Comparison of ENCODE assay signal across 1 fruit fly cellular context in genomic region chr3R:29287320-29287957, dm6.
TF ChIP-seq lines count a peak whose summit lies in the region.

No protein-coding gene starts in this region.

TF ChIP-seq in whole organism, embryonic, 481 proteins besides CTCF, POLR2A, EP300 and RAD21 (continued from another document and continues in another):
- TF ChIP-seq CG11723 (GFP tag; optimal IDR thresholded peaks at IDR 0.05; lab: Kevin White, UChicago) (no peak), CG15601 (tag; optimal IDR thresholded peaks at IDR 0.05; lab: Kevin White, UChicago) (no peak), CG4282 (GFP tag; optimal IDR thresholded peaks at IDR 0.05; lab: Kevin White, UChicago) (no peak), pros (GFP tag; optimal IDR thresholded peaks at IDR 0.05; lab: Kevin White, UChicago) (peak; percentile 97), dm (GFP tag; optimal IDR thresholded peaks at IDR 0.05; lab: Kevin White, UChicago) (no peak), dmrt99B (tag; optimal IDR thresholded peaks at IDR 0.05; lab: Kevin White, UChicago) (no peak), CG34376 (GFP tag; optimal IDR thresholded peaks at IDR 0.05; lab: Kevin White, UChicago) (no peak), CG3726 (GFP tag; IDR thresholded peaks at IDR 0.05; lab: Robert Waterston, UW) (no peak), zfh2 (GFP tag; optimal IDR thresholded peaks at IDR 0.05; lab: Kevin White, UChicago) (no peak), CG31224 (GFP tag; IDR thresholded peaks at IDR 0.05; lab: Robert Waterston, UW) (no peak), Trl (optimal IDR thresholded peaks at IDR 0.05; lab: Kevin White, UChicago) (peak; percentile 26 to 86), Trl (GFP tag; optimal IDR thresholded peaks at IDR 0.05; lab: Kevin White, UChicago) (no peak), CG17829 (tag; optimal IDR thresholded peaks at IDR 0.05; lab: Kevin White, UChicago) (peak; percentile 34), Gsc (GFP tag; IDR thresholded peaks at IDR 0.05; lab: Robert Waterston, UW) (no peak), gro (GFP tag; optimal IDR thresholded peaks at IDR 0.05; lab: Kevin White, UChicago) (no peak), Sry-δ (GFP tag; optimal IDR thresholded peaks at IDR 0.05; lab: Kevin White, UChicago) (no peak), CG11093 (GFP tag; IDR thresholded peaks at IDR 0.05; lab: Robert Waterston, UW) (no peak), Blimp-1 (GFP tag; optimal IDR thresholded peaks at IDR 0.05; lab: Kevin White, UChicago) (peak; percentile 29), CG18476 (GFP tag; optimal IDR thresholded peaks at IDR 0.05; lab: Kevin White, UChicago) (no peak), Camta (GFP tag; optimal IDR thresholded peaks at IDR 0.05; lab: Kevin White, UChicago) (no peak), CG43689 (GFP tag; IDR thresholded peaks at IDR 0.05; lab: Robert Waterston, UW) (no peak), Doc2 (GFP tag; IDR thresholded peaks at IDR 0.05; lab: Robert Waterston, UW) (no peak), fu2 (GFP tag; optimal IDR thresholded peaks at IDR 0.05; lab: Kevin White, UChicago) (no peak), CG2678 (tag; optimal IDR thresholded peaks at IDR 0.05; lab: Kevin White, UChicago) (no peak), CG12391 (tag; optimal IDR thresholded peaks at IDR 0.05; lab: Kevin White, UChicago) (no peak), Nf-YA (GFP tag; IDR thresholded peaks at IDR 0.05; lab: Robert Waterston, UW) (no peak), CG32532 (GFP tag; IDR thresholded peaks at IDR 0.05; lab: Robert Waterston, UW) (no peak; the same call in 1 of the 2 replicates), CG14667 (GFP tag; IDR thresholded peaks at IDR 0.05; lab: Robert Waterston, UW) (no peak), mirr (GFP tag; optimal IDR thresholded peaks at IDR 0.05; lab: Kevin White, UChicago) (no peak), lmd (GFP tag; IDR thresholded peaks at IDR 0.05; lab: Robert Waterston, UW) (no peak), ken (GFP tag; IDR thresholded peaks at IDR 0.05; lab: Robert Waterston, UW) (no peak), lbe (GFP tag; optimal IDR thresholded peaks at IDR 0.05; lab: Kevin White, UChicago) (no peak), CG15011 (GFP tag; optimal IDR thresholded peaks at IDR 0.05; lab: Kevin White, UChicago) (no peak), Sox102F (GFP tag; optimal IDR thresholded peaks at IDR 0.05; lab: Kevin White, UChicago) (no peak), dati (GFP tag; IDR thresholded peaks at IDR 0.05; lab: Robert Waterston, UW) (no peak), CG15479 (GFP tag; optimal IDR thresholded peaks at IDR 0.05; lab: Kevin White, UChicago) (no peak), CG8290 (GFP tag; optimal IDR thresholded peaks at IDR 0.05; lab: Kevin White, UChicago) (no peak), CG8290 (tag; optimal IDR thresholded peaks at IDR 0.05; lab: Kevin White, UChicago) (no peak), bbx (GFP tag; IDR thresholded peaks at IDR 0.05; lab: Robert Waterston, UW; ENCODE audit: partially characterized antibody) (no peak; the same call in 1 of the 2 replicates), esg (GFP tag; conservative IDR thresholded peaks at IDR 0.05; lab: Robert Waterston, UW) (no peak), Xrp1 (GFP tag; IDR thresholded peaks at IDR 0.05; lab: Robert Waterston, UW) (no peak), gem (tag; optimal IDR thresholded peaks at IDR 0.05; lab: Kevin White, UChicago) (peak; percentile 33), nau (GFP tag; optimal IDR thresholded peaks at IDR 0.05; lab: Kevin White, UChicago) (no peak), oc (tag; optimal IDR thresholded peaks at IDR 0.05; lab: Kevin White, UChicago) (no peak), CG13287 (GFP tag; IDR thresholded peaks at IDR 0.05; lab: Robert Waterston, UW; ENCODE audit: partially characterized antibody) (no peak), MTF-1 (GFP tag; optimal IDR thresholded peaks at IDR 0.05; lab: Kevin White, UChicago; ENCODE audit: borderline replicate concordance) (no peak), nerfin-1 (tag; optimal IDR thresholded peaks at IDR 0.05; lab: Kevin White, UChicago) (peak; percentile 26), CG6254 (GFP tag; optimal IDR thresholded peaks at IDR 0.05; lab: Kevin White, UChicago) (no peak), CG42726 (GFP tag; IDR thresholded peaks at IDR 0.05; lab: Robert Waterston, UW; ENCODE audit: partially characterized antibody) (no peak), pnt (GFP tag; optimal IDR thresholded peaks at IDR 0.05; lab: Kevin White, UChicago) (no peak), CG7987 (GFP tag; optimal IDR thresholded peaks at IDR 0.05; lab: Kevin White, UChicago) (no peak), CG4328 (GFP tag; optimal IDR thresholded peaks at IDR 0.05; lab: Kevin White, UChicago) (no peak), BtbVII (GFP tag; optimal IDR thresholded peaks at IDR 0.05; lab: Kevin White, UChicago) (no peak), CG8478 (optimal IDR thresholded peaks at IDR 0.05; lab: Kevin White, UChicago) (no peak), CG14860 (GFP tag; IDR thresholded peaks at IDR 0.05; lab: Robert Waterston, UW; ENCODE audit: partially characterized antibody) (no peak), CG10654 (GFP tag; optimal IDR thresholded peaks at IDR 0.05; lab: Kevin White, UChicago) (no peak), CG17385 (GFP tag; optimal IDR thresholded peaks at IDR 0.05; lab: Kevin White, UChicago) (no peak), HLH3B (GFP tag; IDR thresholded peaks at IDR 0.05; lab: Robert Waterston, UW) (no peak), emc (GFP tag; optimal IDR thresholded peaks at IDR 0.05; lab: Kevin White, UChicago) (no peak), CG17328 (GFP tag; IDR thresholded peaks at IDR 0.05; lab: Robert Waterston, UW) (0 out of 2 replicates have a peak, but pooled peaks have one; percentile 12), sens-2 (GFP tag; IDR thresholded peaks at IDR 0.05; lab: Robert Waterston, UW) (no peak), fd102C (GFP tag; optimal IDR thresholded peaks at IDR 0.05; lab: Kevin White, UChicago) (no peak), CG6654 (GFP tag; optimal IDR thresholded peaks at IDR 0.05; lab: Kevin White, UChicago) (no peak), Dek (tag; optimal IDR thresholded peaks at IDR 0.05; lab: Kevin White, UChicago) (no peak), Oaz (GFP tag; IDR thresholded peaks at IDR 0.05; lab: Robert Waterston, UW) (no peak), tio (GFP tag; optimal IDR thresholded peaks at IDR 0.05; lab: Kevin White, UChicago) (no peak), Hmr (GFP tag; optimal IDR thresholded peaks at IDR 0.05; lab: Kevin White, UChicago) (no peak), jigr1 (GFP tag; IDR thresholded peaks at IDR 0.05; lab: Robert Waterston, UW) (no peak), CG30020 (tag; optimal IDR thresholded peaks at IDR 0.05; lab: Kevin White, UChicago) (no peak), CG3995 (GFP tag; optimal IDR thresholded peaks at IDR 0.05; lab: Kevin White, UChicago) (no peak), CG1792 (GFP tag; optimal IDR thresholded peaks at IDR 0.05; lab: Kevin White, UChicago) (no peak), CG7271 (tag; optimal IDR thresholded peaks at IDR 0.05; lab: Kevin White, UChicago) (no peak), E2f2 (GFP tag; IDR thresholded peaks at IDR 0.05; lab: Robert Waterston, UW) (no peak), CG12155 (GFP tag; optimal IDR thresholded peaks at IDR 0.05; lab: Kevin White, UChicago) (no peak), wor (GFP tag; IDR thresholded peaks at IDR 0.05; lab: Robert Waterston, UW) (no peak), CG7556 (GFP tag; optimal IDR thresholded peaks at IDR 0.05; lab: Kevin White, UChicago) (no peak), tna (GFP tag; IDR thresholded peaks at IDR 0.05; lab: Robert Waterston, UW; ENCODE audit: partially characterized antibody) (no peak), lilli (GFP tag; optimal IDR thresholded peaks at IDR 0.05; lab: Kevin White, UChicago) (no peak), CG14441 (GFP tag; IDR thresholded peaks at IDR 0.05; lab: Robert Waterston, UW) (no peak), ewg (GFP tag; optimal IDR thresholded peaks at IDR 0.05; lab: Kevin White, UChicago) (no peak), Antp (GFP tag; optimal IDR thresholded peaks at IDR 0.05; lab: Kevin White, UChicago) (no peak), CG9797 (GFP tag; optimal IDR thresholded peaks at IDR 0.05; lab: Kevin White, UChicago) (no peak), gcm (GFP tag; optimal IDR thresholded peaks at IDR 0.05; lab: Kevin White, UChicago) (peak; percentile 25), ERR (GFP tag; optimal IDR thresholded peaks at IDR 0.05; lab: Kevin White, UChicago) (no peak), Fer3 (tag; optimal IDR thresholded peaks at IDR 0.05; lab: Kevin White, UChicago) (no peak), corto (GFP tag; optimal IDR thresholded peaks at IDR 0.05; lab: Kevin White, UChicago) (no peak), Stat92E (GFP tag; optimal IDR thresholded peaks at IDR 0.05; lab: Kevin White, UChicago) (peak in 1 of 3 experiments; percentile 4), CG2199 (GFP tag; IDR thresholded peaks at IDR 0.05; lab: Robert Waterston, UW) (peak; percentile 86), kah (GFP tag; optimal IDR thresholded peaks at IDR 0.05; lab: Kevin White, UChicago) (no peak), CHES-1-like (GFP tag; optimal IDR thresholded peaks at IDR 0.05; lab: Kevin White, UChicago) (no peak), CG1024 (GFP tag; IDR thresholded peaks at IDR 0.05; lab: Robert Waterston, UW) (no peak), p53 (GFP tag; optimal IDR thresholded peaks at IDR 0.05; lab: Kevin White, UChicago) (no peak), CG6272 (GFP tag; IDR thresholded peaks at IDR 0.05; lab: Robert Waterston, UW) (no peak), CG10267 (tag; optimal IDR thresholded peaks at IDR 0.05; lab: Kevin White, UChicago) (no peak), da (GFP tag; optimal IDR thresholded peaks at IDR 0.05; lab: Kevin White, UChicago) (no peak), CG30431 (GFP tag; optimal IDR thresholded peaks at IDR 0.05; lab: Kevin White, UChicago) (no peak), CG4820 (GFP tag; optimal IDR thresholded peaks at IDR 0.05; lab: Kevin White, UChicago) (no peak), zen2 (GFP tag; IDR thresholded peaks at IDR 0.05; lab: Robert Waterston, UW; ENCODE audit: partially characterized antibody) (no peak), C15 (GFP tag; IDR thresholded peaks at IDR 0.05; lab: Robert Waterston, UW) (no peak), luna (GFP tag; optimal IDR thresholded peaks at IDR 0.05; lab: Kevin White, UChicago) (no peak), lov (optimal IDR thresholded peaks at IDR 0.05; lab: Kevin White, UChicago) (no peak), lov (GFP tag; IDR thresholded peaks at IDR 0.05; lab: Robert Waterston, UW) (no peak), D19B (GFP tag; optimal IDR thresholded peaks at IDR 0.05; lab: Kevin White, UChicago) (no peak), Neu2 (GFP tag; optimal IDR thresholded peaks at IDR 0.05; lab: Kevin White, UChicago; ENCODE audit: borderline replicate concordance) (no peak), amos (GFP tag; IDR thresholded peaks at IDR 0.05; lab: Robert Waterston, UW; ENCODE audit: partially characterized antibody) (no peak), E2f1 (GFP tag; IDR thresholded peaks at IDR 0.05; lab: Robert Waterston, UW) (no peak), CG6813 (GFP tag; optimal IDR thresholded peaks at IDR 0.05; lab: Kevin White, UChicago) (no peak), NFAT (GFP tag; IDR thresholded peaks at IDR 0.05; lab: Robert Waterston, UW) (no peak), CG2202 (tag; optimal IDR thresholded peaks at IDR 0.05; lab: Kevin White, UChicago) (no peak), Lhr (GFP tag; optimal IDR thresholded peaks at IDR 0.05; lab: Kevin White, UChicago) (no peak), Side (GFP tag; optimal IDR thresholded peaks at IDR 0.05; lab: Kevin White, UChicago) (no peak), NfI (GFP tag; optimal IDR thresholded peaks at IDR 0.05; lab: Kevin White, UChicago) (no peak), CG7928 (GFP tag; optimal IDR thresholded peaks at IDR 0.05; lab: Kevin White, UChicago) (no peak), CG17568 (GFP tag; optimal IDR thresholded peaks at IDR 0.05; lab: Kevin White, UChicago) (no peak), CG10959 (GFP tag; IDR thresholded peaks at IDR 0.05; lab: Robert Waterston, UW) (no peak), eve (GFP tag; optimal IDR thresholded peaks at IDR 0.05; lab: Kevin White, UChicago) (no peak), CG4730 (GFP tag; IDR thresholded peaks at IDR 0.05; lab: Robert Waterston, UW) (no peak), gce (GFP tag; IDR thresholded peaks at IDR 0.05; lab: Robert Waterston, UW) (no peak), btn (GFP tag; optimal IDR thresholded peaks at IDR 0.05; lab: Kevin White, UChicago) (no peak), B-H1 (GFP tag; IDR thresholded peaks at IDR 0.05; lab: Robert Waterston, UW) (no peak), CG18262 (tag; optimal IDR thresholded peaks at IDR 0.05; lab: Kevin White, UChicago) (no peak), grn (GFP tag; optimal IDR thresholded peaks at IDR 0.05; lab: Kevin White, UChicago) (peak; percentile 72), HmgZ (tag; optimal IDR thresholded peaks at IDR 0.05; lab: Kevin White, UChicago) (no peak), nerfin-2 (GFP tag; IDR thresholded peaks at IDR 0.05; lab: Robert Waterston, UW; ENCODE audit: partially characterized antibody) (no peak), az2 (GFP tag; optimal IDR thresholded peaks at IDR 0.05; lab: Kevin White, UChicago) (no peak), CG17361 (GFP tag; IDR thresholded peaks at IDR 0.05; lab: Robert Waterston, UW) (no peak), twi (tag; optimal IDR thresholded peaks at IDR 0.05; lab: Kevin White, UChicago) (peak; percentile 36), Gug (GFP tag; IDR thresholded peaks at IDR 0.05; lab: Robert Waterston, UW) (no peak), chm (GFP tag; IDR thresholded peaks at IDR 0.05; lab: Robert Waterston, UW) (peak; percentile 57; the same call in 1 of the 2 replicates), CG9727 (GFP tag; optimal IDR thresholded peaks at IDR 0.05; lab: Kevin White, UChicago) (no peak), CoRest (tag; optimal IDR thresholded peaks at IDR 0.05; lab: Kevin White, UChicago) (no peak), br (optimal IDR thresholded peaks at IDR 0.05; lab: Kevin White, UChicago) (no peak), jing (GFP tag; optimal IDR thresholded peaks at IDR 0.05; lab: Kevin White, UChicago) (no peak), fd96Cb (tag; optimal IDR thresholded peaks at IDR 0.05; lab: Kevin White, UChicago) (no peak), Mrtf (GFP tag; IDR thresholded peaks at IDR 0.05; lab: Robert Waterston, UW) (no peak), CG18619 (GFP tag; optimal IDR thresholded peaks at IDR 0.05; lab: Kevin White, UChicago) (no peak), Kr (GFP tag; optimal IDR thresholded peaks at IDR 0.05; lab: Kevin White, UChicago) (no peak), knrl (GFP tag; IDR thresholded peaks at IDR 0.05; lab: Robert Waterston, UW; ENCODE audit: partially characterized antibody) (no peak), CrebB (tag; optimal IDR thresholded peaks at IDR 0.05; lab: Kevin White, UChicago) (no peak), Hr51 (GFP tag; optimal IDR thresholded peaks at IDR 0.05; lab: Kevin White, UChicago) (no peak)
